Worm (Caenorhabditis elegans): ENCODE measurements around the gene srj-24.
A peak's percentile ranks its signal among the peaks of the same experiment; 100 is the strongest.

Gene srj-24

ce11 chrV:730216-730615 lies 8.5 kb downstream of the srj-24 start:
- TF ChIP-seq sma-9 (GFP tag; optimal IDR thresholded peaks at IDR 0.05) (peak; percentile 81), sma-9 (tag; optimal IDR thresholded peaks at IDR 0.05) (no peak), unc-62 (GFP tag; optimal IDR thresholded peaks at IDR 0.05) (no peak), ztf-11 (tag; optimal IDR thresholded peaks at IDR 0.05) (no peak), nhr-77 (tag; optimal IDR thresholded peaks at IDR 0.05) (no peak), snpc-4 (tag; optimal IDR thresholded peaks at IDR 0.05) (no peak), F13H6.1 (tag; optimal IDR thresholded peaks at IDR 0.05) (peak; percentile 52), unc-55 (GFP tag; optimal IDR thresholded peaks at IDR 0.05) (no peak), mdl-1 (tag; optimal IDR thresholded peaks at IDR 0.05) (peak in 1 of 2 experiments; percentile 60), blmp-1 (tag; optimal IDR thresholded peaks at IDR 0.05; ENCODE audit: insufficient read depth) (peak; percentile 41), unc-39 (tag; optimal IDR thresholded peaks at IDR 0.05) (no peak), alr-1 (tag; optimal IDR thresholded peaks at IDR 0.05) (no peak), dmd-4 (tag; optimal IDR thresholded peaks at IDR 0.05) (no peak), peb-1 (tag; optimal IDR thresholded peaks at IDR 0.05) (no peak), lsy-2 (tag; optimal IDR thresholded peaks at IDR 0.05) (peak in 1 of 2 experiments; percentile 62), aly-2 (tag; optimal IDR thresholded peaks at IDR 0.05) (no peak), ceh-82 (tag; optimal IDR thresholded peaks at IDR 0.05) (no peak), ztf-1 (GFP tag; conservative IDR thresholded peaks at IDR 0.05) (no peak), nhr-21 (tag; optimal IDR thresholded peaks at IDR 0.05) (peak; percentile 88), ZK546.5 (tag; optimal IDR thresholded peaks at IDR 0.05) (no peak), nhr-237 (tag; optimal IDR thresholded peaks at IDR 0.05) (no peak), fos-1 (tag; optimal IDR thresholded peaks at IDR 0.05) (peak; percentile 20), ztf-4 (tag; optimal IDR thresholded peaks at IDR 0.05) (no peak), zag-1 (tag; optimal IDR thresholded peaks at IDR 0.05) (no peak), R02D3.7 (tag; optimal IDR thresholded peaks at IDR 0.05) (no peak), sem-4 (tag; optimal IDR thresholded peaks at IDR 0.05) (no peak), egl-27 (tag; optimal IDR thresholded peaks at IDR 0.05) (no peak), sma-3 (GFP tag; optimal IDR thresholded peaks at IDR 0.05) (peak; percentile 73), ceh-16 (tag; optimal IDR thresholded peaks at IDR 0.05) (no peak), elt-1 (tag; optimal IDR thresholded peaks at IDR 0.05) (no peak), lin-39 (tag; optimal IDR thresholded peaks at IDR 0.05) (no peak), lin-11 (tag; optimal IDR thresholded peaks at IDR 0.05) (no peak), lin-13 (GFP tag; optimal IDR thresholded peaks at IDR 0.05) (no peak), gmeb-1 (tag; optimal IDR thresholded peaks at IDR 0.05) (no peak), nhr-12 (tag; optimal IDR thresholded peaks at IDR 0.05) (no peak), Y55F3AM.14 (GFP tag; optimal IDR thresholded peaks at IDR 0.05) (peak; percentile 92), nhr-23 (tag; optimal IDR thresholded peaks at IDR 0.05) (no peak), nhr-11 (tag; optimal IDR thresholded peaks at IDR 0.05) (no peak), nhr-129 (tag; optimal IDR thresholded peaks at IDR 0.05) (peak; percentile 82), skn-1 (tag; optimal IDR thresholded peaks at IDR 0.05) (no peak), mbf-1 (tag; optimal IDR thresholded peaks at IDR 0.05) (no peak), nhr-6 (tag; optimal IDR thresholded peaks at IDR 0.05) (no peak), elt-3 (tag; optimal IDR thresholded peaks at IDR 0.05) (no peak), mab-5 (tag; optimal IDR thresholded peaks at IDR 0.05) (no peak), C34F6.9 (tag; optimal IDR thresholded peaks at IDR 0.05) (peak; percentile 30), ama-1 (optimal IDR thresholded peaks at IDR 0.05) (peak; percentile 63), nhr-25 (tag; optimal IDR thresholded peaks at IDR 0.05) (peak; percentile 67), crh-2 (tag; optimal IDR thresholded peaks at IDR 0.05) (peak; percentile 82), nhr-10 (tag; optimal IDR thresholded peaks at IDR 0.05) (no peak)
